Worm (Caenorhabditis elegans) whole organism, midembryonic: ENCODE measurements around the gene lron-12.

Experiments used
- klf-2 ChIP-seq: fragments of 200-800 bp; sonication (Bioruptor generic); conservative IDR thresholded peaks from 2 replicates; pipeline ENCODE4 v1.3.6; 2022; ENCODE audit warnings: missing genetic modification reagents, missing genetic modification characterization, missing compliant biosample characterization
- ref-1 ChIP-seq: fragments of 200-800 bp; sonication (Bioruptor generic); conservative IDR thresholded peaks from 2 replicates; pipeline ENCODE4 v1.3.6; 2022; ENCODE audit warnings: missing genetic modification reagents, missing genetic modification characterization, missing compliant biosample characterization

DNA sequence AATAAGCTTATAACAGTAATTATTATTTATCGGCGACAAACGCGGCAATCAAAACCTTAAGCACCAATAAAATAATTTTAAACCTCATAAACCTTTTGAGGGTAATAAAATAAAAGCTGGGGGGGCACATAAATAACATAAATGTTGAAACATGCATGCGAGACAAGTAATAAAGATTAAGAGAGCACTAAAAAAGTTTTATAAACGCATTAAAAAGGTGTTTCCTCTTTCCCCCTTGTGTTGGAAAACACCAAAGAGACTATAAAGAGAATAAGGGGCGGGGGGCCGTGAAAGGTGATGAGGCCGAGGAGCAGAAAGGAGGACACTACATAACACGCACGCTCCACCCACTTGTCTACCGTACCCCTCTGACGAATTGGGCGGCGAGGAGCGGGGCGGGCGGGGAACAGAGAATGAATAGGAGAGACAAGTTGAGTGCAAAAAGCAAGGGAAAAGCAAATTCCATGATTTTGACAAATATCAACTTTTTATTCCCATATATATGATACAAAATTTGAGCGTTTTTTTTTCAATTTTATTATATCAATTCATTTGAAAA lies 33.5 kb downstream of the lron-12 start:
- TF ChIP-seq klf-2 (no peak), ref-1 (no peak)
